Worm (Caenorhabditis elegans): ENCODE results near the gene R05D3.9.

The R05D3.9 gene

ce11 chrIII:8416871-8417191, 48.3 kb upstream of the R05D3.9 start:
- TF ChIP-seq nhr-25 (tag; optimal IDR thresholded peaks at IDR 0.05) (no peak), nhr-76 (tag; optimal IDR thresholded peaks at IDR 0.05) (no peak)

- TF ChIP-seq pha-4 (tag; optimal IDR thresholded peaks at IDR 0.05), result peak; percentile 32
- TF ChIP-seq sea-2 (GFP tag; optimal IDR thresholded peaks at IDR 0.05), result no peak
These were observed 45.0 kb upstream of the R05D3.9 start for ce11 chrIII:8413501-8413900.

ce11 chrIII:8411976-8412375, 43.5 kb upstream of the R05D3.9 start:
- TF ChIP-seq nhr-23 (tag; optimal IDR thresholded peaks at IDR 0.05) (peak; percentile 78), nhr-25 (tag; optimal IDR thresholded peaks at IDR 0.05) (peak; percentile 83), lin-39 (tag; optimal IDR thresholded peaks at IDR 0.05) (peak; percentile 77), nhr-77 (tag; optimal IDR thresholded peaks at IDR 0.05) (no peak), nfya-1 (tag; optimal IDR thresholded peaks at IDR 0.05; ENCODE audit: insufficient read depth) (peak; percentile 99), nhr-43 (tag; optimal IDR thresholded peaks at IDR 0.05; ENCODE audit: poor library complexity, severe bottlenecking) (peak; percentile 14), egl-5 (tag; optimal IDR thresholded peaks at IDR 0.05) (peak; percentile 60), ceh-82 (tag; optimal IDR thresholded peaks at IDR 0.05) (no peak), snpc-4 (tag; optimal IDR thresholded peaks at IDR 0.05) (peak; percentile 82), fkh-2 (tag; optimal IDR thresholded peaks at IDR 0.05) (no peak), zag-1 (tag; optimal IDR thresholded peaks at IDR 0.05) (no peak), ZK546.5 (tag; optimal IDR thresholded peaks at IDR 0.05) (no peak), elt-1 (tag; optimal IDR thresholded peaks at IDR 0.05) (peak; percentile 55), nhr-28 (tag; optimal IDR thresholded peaks at IDR 0.05) (no peak), pqm-1 (tag; optimal IDR thresholded peaks at IDR 0.05) (peak; percentile 66), skn-1 (tag; optimal IDR thresholded peaks at IDR 0.05) (peak; percentile 35), hmg-11 (tag; optimal IDR thresholded peaks at IDR 0.05) (peak; percentile 80), nhr-76 (tag; optimal IDR thresholded peaks at IDR 0.05) (no peak), pha-4 (tag; optimal IDR thresholded peaks at IDR 0.05) (peak; percentile 82), lin-15B (tag; optimal IDR thresholded peaks at IDR 0.05) (peak; percentile 88), R02D3.7 (tag; optimal IDR thresholded peaks at IDR 0.05) (peak; percentile 23), fkh-10 (GFP tag; optimal IDR thresholded peaks at IDR 0.05) (peak; percentile 75), lsy-12 (tag; optimal IDR thresholded peaks at IDR 0.05) (peak; percentile 85), ztf-11 (tag; optimal IDR thresholded peaks at IDR 0.05) (no peak), ceh-28 (tag; optimal IDR thresholded peaks at IDR 0.05) (peak; percentile 59), nhr-11 (tag; optimal IDR thresholded peaks at IDR 0.05) (no peak), eor-1 (tag; optimal IDR thresholded peaks at IDR 0.05) (no peak), aly-2 (tag; optimal IDR thresholded peaks at IDR 0.05) (no peak), mdl-1 (tag; optimal IDR thresholded peaks at IDR 0.05) (no peak), unc-62 (GFP tag; optimal IDR thresholded peaks at IDR 0.05) (peak; percentile 70), elt-2 (tag; optimal IDR thresholded peaks at IDR 0.05) (peak; percentile 65)

- no peak for TF ChIP-seq nhr-11 (tag; optimal IDR thresholded peaks at IDR 0.05)
- TF ChIP-seq egl-27 (tag; optimal IDR thresholded peaks at IDR 0.05), result no peak
- no peak for TF ChIP-seq elt-1 (tag; optimal IDR thresholded peaks at IDR 0.05)
- TF ChIP-seq mml-1 (tag; optimal IDR thresholded peaks at IDR 0.05), result no peak
- TF ChIP-seq nhr-77 (tag; optimal IDR thresholded peaks at IDR 0.05), result no peak
- TF ChIP-seq mdl-1 (tag; optimal IDR thresholded peaks at IDR 0.05), result no peak
- TF ChIP-seq aly-2 (tag; optimal IDR thresholded peaks at IDR 0.05), result no peak
These were observed 42.2 kb upstream of the R05D3.9 start for ce11 chrIII:8410747-8411146.

- TF ChIP-seq ceh-28 (tag; optimal IDR thresholded peaks at IDR 0.05) (no peak), ztf-4 (tag; optimal IDR thresholded peaks at IDR 0.05) (no peak), R02D3.7 (tag; optimal IDR thresholded peaks at IDR 0.05) (no peak), hmg-11 (tag; optimal IDR thresholded peaks at IDR 0.05) (no peak), nhr-77 (tag; optimal IDR thresholded peaks at IDR 0.05) (no peak), mdl-1 (tag; optimal IDR thresholded peaks at IDR 0.05) (no peak), nhr-237 (tag; optimal IDR thresholded peaks at IDR 0.05) (no peak), nhr-23 (tag; optimal IDR thresholded peaks at IDR 0.05) (no peak), nhr-12 (tag; optimal IDR thresholded peaks at IDR 0.05) (no peak), egl-27 (tag; optimal IDR thresholded peaks at IDR 0.05) (no peak)
These were observed 40.6 kb upstream of the R05D3.9 start, which contains the start of gene ZK353.9 for ce11 chrIII:8409166-8409565. TSS of gene ZK353.9 (plus strand) at chrIII:8409496.
